Worm (Caenorhabditis elegans) whole organism, mixed stage, embryonic: Measurements from ENCODE around the gene T14B4.8.

Source experiments
- M03D4.4 ChIP-seq: sonication (generic microtip); optimal IDR thresholded peaks from 2 replicates; lab custom pipeline; 2017; ENCODE audit warnings: mild to moderate bottlenecking, missing genetic modification characterization, missing compliant biosample characterization
- blmp-1 ChIP-seq: fragments of 150-350 bp; optimal IDR thresholded peaks from 2 replicates; lab custom pipeline; 2014; ENCODE audit warnings: missing biosample characterization, missing genetic modification characterization
- ceh-39 ChIP-seq: fragments of 150-350 bp; optimal IDR thresholded peaks from 2 replicates; lab custom pipeline; 2014; ENCODE audit warnings: missing biosample characterization, missing genetic modification characterization
- ceh-83 ChIP-seq: fragments of 200-800 bp; sonication (Bioruptor generic); optimal IDR thresholded peaks from 2 replicates; lab custom pipeline; 2018; ENCODE audit warnings: mild to moderate bottlenecking, missing genetic modification characterization, missing compliant biosample characterization
- ces-1 ChIP-seq: fragments of 150-350 bp; optimal IDR thresholded peaks from 2 replicates; lab custom pipeline; 2014; ENCODE audit warnings: missing biosample characterization, missing genetic modification reagents, missing genetic modification characterization
- cnd-1 ChIP-seq: fragments of 200-800 bp; sonication (Bioruptor generic); optimal IDR thresholded peaks from 2 replicates; lab custom pipeline; 2018; ENCODE audit warnings: mild to moderate bottlenecking, missing genetic modification characterization, missing compliant biosample characterization
- drap-1 ChIP-seq: fragments of 200-800 bp; sonication (Bioruptor generic); optimal IDR thresholded peaks from 3 replicates; lab custom pipeline; 2018; ENCODE audit warnings: mild to moderate bottlenecking, missing genetic modification characterization, missing compliant biosample characterization
- elt-1 ChIP-seq: sonication (generic microtip); optimal IDR thresholded peaks from 2 replicates; lab custom pipeline; 2017; ENCODE audit warnings: missing genetic modification characterization, mild to moderate bottlenecking, missing compliant biosample characterization, antibody characterized with exemption, moderate library complexity, borderline replicate concordance; ENCODE audit not compliant: insufficient read depth
- elt-3 ChIP-seq: fragments of 150-350 bp; optimal IDR thresholded peaks from 2 replicates; lab custom pipeline; 2014; ENCODE audit warnings: missing biosample characterization, missing genetic modification characterization
- flh-1 ChIP-seq: fragments of 200-800 bp; sonication (Bioruptor generic); optimal IDR thresholded peaks from 2 replicates; lab custom pipeline; 2018; ENCODE audit warnings: mild to moderate bottlenecking, missing genetic modification characterization, moderate library complexity, missing compliant biosample characterization
- ham-2 ChIP-seq: fragments of 200-800 bp; sonication (Bioruptor generic); optimal IDR thresholded peaks from 2 replicates; lab custom pipeline; 2018; ENCODE audit warnings: mild to moderate bottlenecking, missing genetic modification characterization, missing compliant biosample characterization
- hlh-1 ChIP-seq: fragments of 150-350 bp; optimal IDR thresholded peaks from 2 replicates; lab custom pipeline; 2014; ENCODE audit warnings: missing biosample characterization, missing genetic modification reagents, missing genetic modification characterization
- lin-13 ChIP-seq: fragments of 150-350 bp; optimal IDR thresholded peaks from 2 replicates; lab custom pipeline; 2014; ENCODE audit warnings: missing biosample characterization, missing genetic modification characterization
- lin-32 ChIP-seq: fragments of 200-800 bp; sonication (Bioruptor generic); optimal IDR thresholded peaks from 2 replicates; lab custom pipeline; 2018; ENCODE audit warnings: mild to moderate bottlenecking, missing genetic modification characterization, missing compliant biosample characterization
- lsy-2 ChIP-seq: fragments of 150-350 bp; optimal IDR thresholded peaks from 2 replicates; lab custom pipeline; 2014; ENCODE audit warnings: missing biosample characterization, missing genetic modification characterization
- mab-5 ChIP-seq: fragments of 150-350 bp; optimal IDR thresholded peaks from 2 replicates; lab custom pipeline; 2014; ENCODE audit warnings: missing biosample characterization, missing genetic modification characterization
- mep-1 ChIP-seq: fragments of 150-350 bp; optimal IDR thresholded peaks from 2 replicates; lab custom pipeline; 2017; ENCODE audit warnings: missing biosample characterization, missing genetic modification reagents, missing genetic modification characterization, inconsistent platforms
- mls-2 ChIP-seq: sonication (generic microtip); optimal IDR thresholded peaks from 2 replicates; lab custom pipeline; 2016; ENCODE audit warnings: mild to moderate bottlenecking, missing genetic modification characterization, moderate library complexity, missing compliant biosample characterization
- nhr-12 ChIP-seq: fragments of 150-350 bp; optimal IDR thresholded peaks from 2 replicates; lab custom pipeline; 2014; ENCODE audit warnings: missing biosample characterization, missing genetic modification characterization
- nhr-2 ChIP-seq: fragments of 150-350 bp; optimal IDR thresholded peaks from 2 replicates; lab custom pipeline; 2014; ENCODE audit warnings: missing biosample characterization, missing genetic modification characterization
- nhr-237 ChIP-seq: fragments of 150-350 bp; optimal IDR thresholded peaks from 2 replicates; lab custom pipeline; 2014; ENCODE audit warnings: missing biosample characterization, missing genetic modification characterization
- nhr-28 ChIP-seq: fragments of 150-350 bp; optimal IDR thresholded peaks from 2 replicates; lab custom pipeline; 2014; ENCODE audit warnings: missing biosample characterization, missing genetic modification characterization
- nhr-76 ChIP-seq: sonication (generic microtip); optimal IDR thresholded peaks from 2 replicates; lab custom pipeline; 2017; ENCODE audit warnings: missing biosample characterization, missing genetic modification characterization
- pha-4 ChIP-seq: fragments of 150-350 bp; optimal IDR thresholded peaks from 2 replicates; lab custom pipeline; 2018; ENCODE audit warnings: missing biosample characterization, missing genetic modification reagents, missing genetic modification characterization
- snpc-4 ChIP-seq: fragments of 150-350 bp; optimal IDR thresholded peaks from 2 replicates; lab custom pipeline; 2014; ENCODE audit warnings: missing biosample characterization, missing genetic modification characterization
- sptf-1 ChIP-seq: sonication (generic microtip); optimal IDR thresholded peaks from 2 replicates; lab custom pipeline; 2017; ENCODE audit warnings: mild to moderate bottlenecking, missing genetic modification characterization, moderate library complexity, missing compliant biosample characterization
- tbx-8 ChIP-seq: fragments of 200-800 bp; sonication (Bioruptor generic); optimal IDR thresholded peaks from 2 replicates; lab custom pipeline; 2018; ENCODE audit warnings: mild to moderate bottlenecking, missing genetic modification characterization, moderate library complexity, missing compliant biosample characterization
- unc-120 ChIP-seq: sonication (generic microtip); optimal IDR thresholded peaks from 2 replicates; lab custom pipeline; 2017; ENCODE audit warnings: missing genetic modification characterization, missing compliant biosample characterization; ENCODE audit not compliant: poor library complexity, severe bottlenecking
- unc-39 ChIP-seq: fragments of 150-350 bp; optimal IDR thresholded peaks from 2 replicates; lab custom pipeline; 2014; ENCODE audit warnings: missing biosample characterization, missing genetic modification characterization
- unc-62 ChIP-seq: fragments of 150-350 bp; optimal IDR thresholded peaks from 2 replicates; lab custom pipeline; 2014; ENCODE audit warnings: missing biosample characterization, missing genetic modification reagents, missing genetic modification characterization
- zip-8 ChIP-seq: fragments of 150-350 bp; optimal IDR thresholded peaks from 2 replicates; lab custom pipeline; 2014; ENCODE audit warnings: missing biosample characterization, missing genetic modification characterization
- ztf-11 ChIP-seq: fragments of 150-350 bp; optimal IDR thresholded peaks from 2 replicates; lab custom pipeline; 2014; ENCODE audit warnings: missing biosample characterization, missing genetic modification characterization

Gene T14B4.8

DNA sequence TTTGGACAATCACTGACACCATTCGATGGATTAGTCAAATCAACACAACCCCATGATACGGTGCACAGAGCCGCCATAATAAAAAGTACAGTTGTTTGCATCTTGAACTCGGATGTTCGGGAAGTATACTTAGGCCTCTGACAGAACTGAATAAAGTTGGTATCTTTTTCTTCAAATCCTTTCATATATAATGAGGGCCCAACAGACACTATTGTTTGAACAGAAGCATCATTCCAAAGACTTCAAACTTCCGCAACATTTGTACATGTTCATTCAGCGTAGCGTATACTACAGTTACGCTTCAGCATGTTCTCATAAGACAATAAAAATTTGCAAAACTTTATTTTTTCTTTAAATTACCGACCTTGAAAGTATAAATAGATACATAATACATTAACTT is 22.8 kb upstream of the T14B4.8 start, which contains the start of gene F41G3.19:
Gene F41G3.19, minus strand, starts transcription at position 101 of the 400 bp plus-strand sequence.
- TF ChIP-seq blmp-1 (tag; lab: Kevin White, UChicago) (no peak), unc-39 (tag; lab: Kevin White, UChicago) (no peak), ztf-11 (no peak)

DNA sequence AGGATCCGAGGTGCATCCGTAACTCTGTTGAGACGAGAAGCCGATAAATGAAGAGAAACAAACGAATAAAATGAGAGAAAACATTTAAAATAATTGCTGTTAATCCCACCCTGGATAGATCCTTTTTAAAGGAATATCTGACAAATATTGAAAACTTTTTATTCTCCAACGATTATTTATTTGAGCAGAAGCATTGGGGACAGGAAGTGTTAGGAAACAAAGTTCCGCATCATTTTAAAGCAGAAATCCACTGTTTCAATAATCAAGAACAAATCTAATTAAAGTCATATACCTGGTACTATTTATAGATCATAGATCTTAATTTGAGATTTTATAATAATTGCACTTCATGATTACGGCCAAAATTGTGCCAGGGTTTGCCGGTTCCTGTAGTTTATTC is 21.7 kb upstream of the T14B4.8 start, which contains the start of gene F41G3.20:
Gene F41G3.20, minus strand, starts transcription at position 101 of the 400 bp plus-strand sequence.
- TF ChIP-seq unc-62 = no peak
- no peak for TF ChIP-seq unc-120 (tag; lab: Kevin White, UChicago)
- TF ChIP-seq nhr-12 (tag; lab: Kevin White, UChicago) = no peak
- TF ChIP-seq ceh-83 (GFP tag; lab: Kevin White, UChicago) = no peak
- TF ChIP-seq mls-2 = no peak
- TF ChIP-seq nhr-237 = no peak
- TF ChIP-seq ces-1 (GFP tag; lab: Kevin White, UChicago) = no peak
- no peak for TF ChIP-seq blmp-1 (tag; lab: Kevin White, UChicago)
- TF ChIP-seq, all 35 proteins: peak for 0

DNA sequence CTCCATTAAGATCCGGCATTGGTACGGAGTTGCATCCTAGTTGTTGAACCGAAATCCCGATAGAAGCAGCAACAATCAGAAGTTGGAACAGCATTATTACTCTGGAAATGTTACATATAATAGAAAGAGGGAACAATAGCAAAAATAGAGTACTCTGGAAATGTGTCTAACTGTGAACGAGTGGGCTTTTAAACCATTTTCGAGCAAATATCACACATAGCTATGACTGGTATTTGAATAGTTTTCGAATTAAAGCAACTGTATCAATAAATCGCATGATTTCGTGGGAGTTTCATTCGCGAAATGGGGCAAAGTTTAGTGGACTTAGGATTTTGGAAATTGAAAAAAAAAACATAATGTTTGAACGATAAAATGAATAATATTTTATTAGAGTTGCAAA is 20.2 kb upstream of the T14B4.8 start, which contains the start of gene F41G3.10:
Gene F41G3.10, minus strand, starts transcription at position 101 of the 400 bp plus-strand sequence.
- no peak for TF ChIP-seq M03D4.4 (tag; lab: Kevin White, UChicago)
- no peak for TF ChIP-seq ceh-39 (tag; lab: Kevin White, UChicago)
- no peak for TF ChIP-seq ham-2 (GFP tag; lab: Kevin White, UChicago)
- no peak for TF ChIP-seq snpc-4
- TF ChIP-seq pha-4 (tag; lab: Kevin White, UChicago) = no peak
- TF ChIP-seq nhr-28 = no peak
- TF ChIP-seq hlh-1 (tag; lab: Kevin White, UChicago) = no peak
- TF ChIP-seq lin-13 = no peak
- no peak for TF ChIP-seq sptf-1
- TF ChIP-seq cnd-1 = no peak
- no peak for TF ChIP-seq elt-3 (tag; lab: Kevin White, UChicago)
- no peak for TF ChIP-seq elt-1 (tag; lab: Kevin White, UChicago)
- TF ChIP-seq unc-120 (tag; lab: Kevin White, UChicago) = no peak
- TF ChIP-seq nhr-237 = no peak
- no peak for TF ChIP-seq mab-5 (tag; lab: Kevin White, UChicago)
- TF ChIP-seq lin-32 = no peak
- no peak for TF ChIP-seq ces-1 (GFP tag; lab: Kevin White, UChicago)
- no peak for TF ChIP-seq unc-62

ce11 chrII:6746404-6746803 is 17.2 kb upstream of the T14B4.8 start, which contains the start of gene F41G3.5:
F41G3.5 (plus strand) TSS chrII:6746704.
- TF ChIP-seq unc-62 (no peak), nhr-28 (no peak), ceh-83 (GFP tag; lab: Kevin White, UChicago) (no peak), cnd-1 (no peak), mls-2 (no peak), flh-1 (GFP tag; lab: Kevin White, UChicago) (no peak), zip-8 (tag; lab: Kevin White, UChicago) (no peak), lin-13 (no peak), lsy-2 (tag; lab: Kevin White, UChicago) (no peak), tbx-8 (GFP tag; lab: Kevin White, UChicago) (no peak), ztf-11 (no peak), elt-1 (tag; lab: Kevin White, UChicago) (no peak), nhr-237 (no peak)

DNA sequence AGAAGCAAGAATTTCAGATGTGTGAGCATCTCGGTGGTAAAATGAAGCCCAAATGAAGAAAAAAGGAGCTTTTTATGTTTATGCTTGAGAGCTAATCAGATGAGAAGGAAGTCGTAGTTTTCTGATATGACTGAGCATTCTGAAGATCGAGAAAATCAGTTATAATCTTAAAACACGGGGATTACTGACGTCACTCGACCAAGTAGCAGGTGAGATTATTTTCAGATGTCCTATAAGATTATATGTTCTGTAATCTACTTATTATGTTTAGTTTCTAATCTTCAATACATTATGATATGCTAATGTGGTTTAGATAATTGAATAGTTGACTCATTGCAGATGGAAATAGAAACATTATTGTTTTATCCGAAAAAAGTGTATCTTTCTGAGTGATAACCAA is 16.6 kb upstream of the T14B4.8 start, which contains the start of gene ins-14:
Gene ins-14, minus strand, starts transcription at position 32 of the 400 bp plus-strand sequence.
- TF ChIP-seq ces-1 (GFP tag; lab: Kevin White, UChicago) (no peak), nhr-2 (tag; lab: Kevin White, UChicago) (no peak), nhr-237 (no peak), elt-1 (tag; lab: Kevin White, UChicago) (no peak), snpc-4 (no peak), cnd-1 (no peak), lin-13 (no peak), drap-1 (no peak), unc-120 (tag; lab: Kevin White, UChicago) (no peak), pha-4 (tag; lab: Kevin White, UChicago) (no peak), M03D4.4 (tag; lab: Kevin White, UChicago) (no peak), unc-39 (tag; lab: Kevin White, UChicago) (no peak), ztf-11 (no peak), lin-32 (no peak), hlh-1 (tag; lab: Kevin White, UChicago) (no peak), blmp-1 (tag; lab: Kevin White, UChicago) (no peak), nhr-76 (no peak), mep-1 (tag; lab: Kevin White, UChicago) (no peak), ceh-39 (tag; lab: Kevin White, UChicago) (no peak), elt-3 (tag; lab: Kevin White, UChicago) (no peak)
